Worm (Caenorhabditis elegans): ENCODE results near the gene hlh-17.

DNA sequence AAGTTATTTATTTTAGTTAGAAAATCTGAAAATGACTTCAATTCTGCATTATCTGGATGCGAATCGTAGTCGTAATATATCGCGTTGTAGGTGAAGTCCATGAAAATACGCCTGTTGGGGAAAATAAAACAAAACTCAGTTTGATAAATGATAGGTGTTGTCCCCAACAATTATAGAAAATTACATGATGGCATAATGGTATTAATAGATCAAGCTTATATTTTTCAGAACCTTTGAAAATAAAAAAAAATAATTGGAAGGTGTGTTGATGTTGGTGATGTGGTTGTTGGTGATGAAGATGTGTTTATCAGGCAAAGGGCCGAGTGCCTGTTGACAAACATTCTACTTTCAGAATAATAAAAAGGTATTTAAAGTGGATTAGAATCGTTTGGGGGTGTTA lies 16.0 kb upstream of the hlh-17 start, which contains the start of gene srw-61:
- TF ChIP-seq aly-2 (tag; optimal IDR thresholded peaks at IDR 0.05) (no peak), unc-62 (GFP tag; optimal IDR thresholded peaks at IDR 0.05) (no peak), mml-1 (tag; optimal IDR thresholded peaks at IDR 0.05) (no peak), fos-1 (tag; optimal IDR thresholded peaks at IDR 0.05) (no peak), nhr-25 (tag; optimal IDR thresholded peaks at IDR 0.05) (no peak), ceh-16 (tag; optimal IDR thresholded peaks at IDR 0.05) (no peak), nhr-76 (tag; optimal IDR thresholded peaks at IDR 0.05) (no peak), unc-39 (tag; optimal IDR thresholded peaks at IDR 0.05) (no peak), nhr-23 (tag; optimal IDR thresholded peaks at IDR 0.05) (no peak), ZK546.5 (tag; optimal IDR thresholded peaks at IDR 0.05) (no peak), zag-1 (tag; optimal IDR thresholded peaks at IDR 0.05) (no peak), nhr-12 (tag; optimal IDR thresholded peaks at IDR 0.05) (no peak), nhr-77 (tag; optimal IDR thresholded peaks at IDR 0.05) (no peak)
